Worm (Caenorhabditis elegans): ENCODE results near the gene D1086.6.

D1086.6 gene

ce11 chrV:14055097-14055496 is 24.5 kb upstream of the D1086.6 start (continued):
- TF ChIP-seq lir-3 (tag; optimal IDR thresholded peaks at IDR 0.05; ENCODE audit: poor library complexity) = peak; percentile 99
- TF ChIP-seq egl-13 (tag; optimal IDR thresholded peaks at IDR 0.05) = peak; percentile 98
- peak; percentile 96 for TF ChIP-seq elt-2 (tag; optimal IDR thresholded peaks at IDR 0.05)
- peak; percentile 100 for TF ChIP-seq unc-98 (GFP tag; IDR thresholded peaks at IDR 0.05)
- TF ChIP-seq lin-13 (GFP tag; optimal IDR thresholded peaks at IDR 0.05) = peak; percentile 92
- peak; percentile 97 for TF ChIP-seq ceh-8 (GFP tag; optimal IDR thresholded peaks at IDR 0.05)
- TF ChIP-seq fkh-8 (tag; optimal IDR thresholded peaks at IDR 0.05) = peak; percentile 97
- peak; percentile 96 for TF ChIP-seq C04F5.9 (tag; optimal IDR thresholded peaks at IDR 0.05)
- TF ChIP-seq vab-15 (tag; optimal IDR thresholded peaks at IDR 0.05) = peak; percentile 88
- TF ChIP-seq efl-3 (GFP tag; optimal IDR thresholded peaks at IDR 0.05) = peak; percentile 94
- TF ChIP-seq nhr-77 (tag; optimal IDR thresholded peaks at IDR 0.05) = peak; percentile 82
- TF ChIP-seq hpl-2 (GFP tag; optimal IDR thresholded peaks at IDR 0.05) = peak; percentile 53
- peak; percentile 99 for TF ChIP-seq dsc-1 (tag; optimal IDR thresholded peaks at IDR 0.05)
- peak; percentile 100 for TF ChIP-seq nhr-19 (GFP tag; conservative IDR thresholded peaks at IDR 0.05)
- TF ChIP-seq skn-1 (tag; optimal IDR thresholded peaks at IDR 0.05) = peak; percentile 62
- TF ChIP-seq xbp-1 (tag; optimal IDR thresholded peaks at IDR 0.05) = peak; percentile 96
- TF ChIP-seq ceh-90 (tag; optimal IDR thresholded peaks at IDR 0.05) = peak; percentile 99
- TF ChIP-seq nhr-71 (tag; optimal IDR thresholded peaks at IDR 0.05) = peak; percentile 99

DNA sequence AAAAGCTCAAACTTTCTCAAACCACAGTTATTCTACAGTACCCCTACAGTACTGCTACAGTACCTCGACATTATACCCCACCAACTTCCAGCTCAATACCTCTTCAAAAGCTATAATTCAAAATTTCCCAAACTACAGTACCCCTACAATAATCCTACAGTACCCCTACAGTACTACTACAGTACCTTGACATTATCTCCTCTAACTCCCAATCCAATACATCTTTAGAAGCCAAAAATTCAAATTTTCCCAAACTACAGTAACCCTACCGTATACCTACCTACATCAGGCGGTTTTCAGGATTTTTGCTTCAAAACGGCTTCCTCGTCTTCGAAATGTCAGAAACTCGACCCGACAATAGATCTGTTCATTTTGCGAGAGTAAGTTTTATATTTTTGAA is 22.1 kb upstream of the D1086.6 start, which contains the start of gene F58D12.3:
Gene F58D12.3, plus strand, starts transcription at position 301 of the 400 bp plus-strand sequence.
- TF ChIP-seq xbp-1 (tag; optimal IDR thresholded peaks at IDR 0.05) (no peak), egl-13 (tag; optimal IDR thresholded peaks at IDR 0.05) (no peak), mdl-1 (tag; optimal IDR thresholded peaks at IDR 0.05) (no peak), fos-1 (tag; optimal IDR thresholded peaks at IDR 0.05) (no peak)

- TF ChIP-seq fkh-4 (tag; optimal IDR thresholded peaks at IDR 0.05; ENCODE audit: borderline replicate concordance) (no peak), irx-1 (tag; optimal IDR thresholded peaks at IDR 0.05) (no peak), nhr-77 (tag; optimal IDR thresholded peaks at IDR 0.05) (no peak), unc-86 (tag; optimal IDR thresholded peaks at IDR 0.05) (no peak), nhr-76 (tag; optimal IDR thresholded peaks at IDR 0.05) (no peak), unc-30 (tag; optimal IDR thresholded peaks at IDR 0.05) (no peak), nhr-237 (tag; optimal IDR thresholded peaks at IDR 0.05) (no peak), rnt-1 (tag; optimal IDR thresholded peaks at IDR 0.05) (no peak), unc-98 (GFP tag; IDR thresholded peaks at IDR 0.05) (no peak), tbx-2 (tag; optimal IDR thresholded peaks at IDR 0.05) (no peak), aly-2 (tag; optimal IDR thresholded peaks at IDR 0.05) (no peak), ama-1 (optimal IDR thresholded peaks at IDR 0.05) (no peak), sptf-1 (tag; optimal IDR thresholded peaks at IDR 0.05) (no peak), lir-3 (tag; optimal IDR thresholded peaks at IDR 0.05; ENCODE audit: poor library complexity) (no peak), nhr-47 (tag; optimal IDR thresholded peaks at IDR 0.05) (no peak)
Measured at ce11 chrV:14063980-14064379, 15.6 kb upstream of the D1086.6 start.

DNA sequence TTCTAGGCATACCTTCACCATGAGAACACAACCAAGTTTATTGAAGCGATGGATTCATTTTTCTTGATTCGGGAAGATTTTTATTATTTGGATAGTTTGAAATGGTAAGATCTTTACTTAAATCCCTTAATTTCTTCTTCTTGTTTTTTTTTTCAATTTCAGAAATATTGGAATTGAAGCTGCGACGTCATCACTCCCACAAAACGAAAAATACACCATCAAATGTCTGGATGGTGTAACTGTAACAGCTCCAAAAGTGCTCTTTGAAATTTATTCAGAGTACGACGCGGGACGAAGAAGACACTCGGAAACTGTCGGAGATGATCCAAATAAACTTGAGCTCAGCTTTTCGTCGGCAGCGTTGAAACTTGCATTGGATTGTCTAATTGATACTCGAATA is 15.2 kb upstream of the D1086.6 start, which contains the start of gene D1086.21:
Gene D1086.21, plus strand, starts transcription at position 301 of the 400 bp plus-strand sequence.
- TF ChIP-seq aly-2 (tag; optimal IDR thresholded peaks at IDR 0.05) = no peak
- TF ChIP-seq lir-3 (tag; optimal IDR thresholded peaks at IDR 0.05; ENCODE audit: poor library complexity) = no peak
- no peak for TF ChIP-seq nhr-12 (tag; optimal IDR thresholded peaks at IDR 0.05)
- TF ChIP-seq C16A3.4 (tag; optimal IDR thresholded peaks at IDR 0.05) = no peak
- no peak for TF ChIP-seq elt-2 (tag; optimal IDR thresholded peaks at IDR 0.05)
- TF ChIP-seq skn-1 (tag; optimal IDR thresholded peaks at IDR 0.05) = no peak
- TF ChIP-seq ceh-90 (tag; optimal IDR thresholded peaks at IDR 0.05) = no peak
- TF ChIP-seq nhr-19 (GFP tag; conservative IDR thresholded peaks at IDR 0.05) = no peak
- TF ChIP-seq unc-62 (GFP tag; optimal IDR thresholded peaks at IDR 0.05) = no peak
- no peak for TF ChIP-seq unc-98 (GFP tag; IDR thresholded peaks at IDR 0.05)
- no peak for TF ChIP-seq ztf-11 (tag; optimal IDR thresholded peaks at IDR 0.05)
- TF ChIP-seq sup-37 (GFP tag; optimal IDR thresholded peaks at IDR 0.05) = no peak
- TF ChIP-seq unc-86 (tag; optimal IDR thresholded peaks at IDR 0.05) = no peak
- TF ChIP-seq snpc-4 (tag; optimal IDR thresholded peaks at IDR 0.05) = no peak
